Fruit fly (Drosophila melanogaster) whole organism, adult: ENCODE data around the gene Fmr1.
A peak's percentile ranks its signal among the peaks of the same experiment; 100 is the strongest.

Experiments
- CG11617 ChIP-seq: fragments of 200-800 bp; sonication (Bioruptor generic); optimal IDR thresholded peaks from 2 replicates; lab custom pipeline; 2017; ENCODE audit warnings: mild to moderate bottlenecking, missing biosample characterization, missing genetic modification reagents, missing genetic modification characterization
- CG12768 ChIP-seq: fragments of 200-800 bp; sonication (Bioruptor generic); optimal IDR thresholded peaks from 2 replicates; lab custom pipeline; 2017; ENCODE audit warnings: missing biosample characterization, missing genetic modification characterization, mild to moderate bottlenecking, moderate library complexity, missing genetic modification reagents
- CG14711 ChIP-seq: fragments of 200-800 bp; sonication (Bioruptor generic); optimal IDR thresholded peaks from 2 replicates; lab custom pipeline; 2018; ENCODE audit warnings: missing biosample characterization, mild to moderate bottlenecking, missing genetic modification characterization, moderate library complexity
- CG1620 ChIP-seq: fragments of 200-800 bp; sonication (Bioruptor generic); optimal IDR thresholded peaks from 2 replicates; lab custom pipeline; 2016; ENCODE audit warnings: missing biosample characterization, missing genetic modification characterization
- CG33017 ChIP-seq: fragments of 200-800 bp; sonication (Bioruptor generic); optimal IDR thresholded peaks from 2 replicates; lab custom pipeline; 2018; ENCODE audit warnings: missing biosample characterization, mild to moderate bottlenecking, missing genetic modification characterization, moderate library complexity
- CG5204 ChIP-seq: fragments of 200-800 bp; sonication (Bioruptor generic); optimal IDR thresholded peaks from 2 replicates; lab custom pipeline; 2016; ENCODE audit warnings: missing biosample characterization, missing genetic modification characterization
- CG7045 ChIP-seq: fragments of 200-800 bp; sonication (Bioruptor generic); optimal IDR thresholded peaks from 2 replicates; lab custom pipeline; 2017; ENCODE audit warnings: missing biosample characterization, mild to moderate bottlenecking, missing genetic modification characterization
- CG7101 ChIP-seq: fragments of 200-800 bp; sonication (Bioruptor generic); optimal IDR thresholded peaks from 2 replicates; lab custom pipeline; 2018; ENCODE audit warnings: missing biosample characterization, mild to moderate bottlenecking, missing genetic modification characterization, moderate library complexity
- Clk ChIP-seq: fragments of 200-800 bp; sonication (Bioruptor generic); optimal IDR thresholded peaks from 2 replicates; lab custom pipeline; 2017; ENCODE audit warnings: missing biosample characterization, missing genetic modification characterization
- Crg-1 ChIP-seq: fragments of 200-800 bp; sonication (Bioruptor generic); optimal IDR thresholded peaks from 2 replicates; lab custom pipeline; 2016; ENCODE audit warnings: missing biosample characterization, missing genetic modification characterization
- Hr96 ChIP-seq: fragments of 200-800 bp; sonication (Bioruptor generic); optimal IDR thresholded peaks from 2 replicates; lab custom pipeline; 2016; ENCODE audit warnings: missing biosample characterization, missing genetic modification characterization
- Mnt ChIP-seq: fragments of 200-800 bp; sonication (Bioruptor generic); optimal IDR thresholded peaks from 2 replicates; lab custom pipeline; 2016; ENCODE audit warnings: missing biosample characterization, mild to moderate bottlenecking, missing genetic modification characterization
- bab1 ChIP-seq: fragments of 200-800 bp; sonication (Bioruptor generic); optimal IDR thresholded peaks from 3 replicates; lab custom pipeline; 2019; ENCODE audit warnings: missing biosample characterization, mild to moderate bottlenecking, missing genetic modification characterization, moderate library complexity
- cic ChIP-seq: fragments of 200-800 bp; sonication (Bioruptor generic); optimal IDR thresholded peaks from 2 replicates; lab custom pipeline; 2017; ENCODE audit warnings: missing biosample characterization, mild to moderate bottlenecking, missing genetic modification characterization, moderate library complexity
- cnc ChIP-seq, 2 experiments: fragments of >200 bp; optimal IDR thresholded peaks; 2 replicates each; lab custom pipeline; 2017
- kay ChIP-seq: fragments of 200-800 bp; sonication (Bioruptor generic); peaks from one replicate; lab custom pipeline; 2016; ENCODE audit warnings: missing biosample characterization, missing genetic modification characterization, borderline replicate concordance
- ovo ChIP-seq: fragments of 200-800 bp; sonication (Bioruptor generic); optimal IDR thresholded peaks from 2 replicates; lab custom pipeline; 2016; ENCODE audit warnings: missing biosample characterization, missing genetic modification characterization
- pad ChIP-seq: fragments of 200-800 bp; sonication (Bioruptor generic); optimal IDR thresholded peaks from 3 replicates; lab custom pipeline; 2017; ENCODE audit warnings: missing biosample characterization, missing genetic modification characterization, mild to moderate bottlenecking, moderate library complexity, missing genetic modification reagents
- tj ChIP-seq: fragments of 200-800 bp; sonication (Bioruptor generic); optimal IDR thresholded peaks from 3 replicates; lab custom pipeline; 2017; ENCODE audit warnings: missing biosample characterization, mild to moderate bottlenecking, missing genetic modification characterization, moderate library complexity
- toe ChIP-seq: fragments of 200-800 bp; sonication (Bioruptor generic); optimal IDR thresholded peaks from 2 replicates; lab custom pipeline; 2016; ENCODE audit warnings: missing biosample characterization, missing genetic modification characterization

Fmr1 gene

DNA sequence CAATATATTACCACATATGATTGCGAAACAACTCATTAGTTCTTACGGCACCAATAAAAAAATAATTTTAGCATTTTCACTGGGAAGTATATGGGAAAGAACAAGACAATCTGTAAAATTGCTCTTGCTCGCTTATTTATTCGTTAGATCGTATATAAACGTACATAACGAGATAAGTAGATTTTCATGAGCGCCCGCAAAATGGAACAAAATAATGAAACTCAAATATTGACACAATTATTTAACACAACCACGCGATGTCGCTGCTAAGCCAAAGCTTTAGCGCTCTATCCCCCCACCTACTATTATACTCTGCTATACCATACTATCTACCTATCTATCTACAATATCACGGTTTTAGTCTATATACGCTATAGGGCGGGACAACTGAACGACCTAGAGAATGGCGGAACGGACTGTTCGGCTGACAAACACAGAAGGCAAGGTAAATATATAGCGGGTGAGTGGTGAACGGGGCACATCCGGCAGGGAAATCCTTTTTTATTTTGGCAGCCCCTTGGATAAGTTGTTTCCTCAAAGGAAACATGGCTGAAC is 21.1 kb upstream of the Fmr1 start:
- TF ChIP-seq Crg-1 (GFP tag; lab: Kevin White, UChicago) (peak; percentile 27), Hr96 (GFP tag; lab: Kevin White, UChicago) (no peak), CG12768 (GFP tag; lab: Kevin White, UChicago) (peak; percentile 34), cic (GFP tag; lab: Kevin White, UChicago) (peak; percentile 46), CG1620 (peak; percentile 3), CG5204 (GFP tag; lab: Kevin White, UChicago) (no peak), ovo (GFP tag; lab: Kevin White, UChicago) (no peak), toe (GFP tag; lab: Kevin White, UChicago) (no peak), CG7101 (tag; lab: Kevin White, UChicago) (peak; percentile 31), CG11617 (no peak), tj (GFP tag; lab: Kevin White, UChicago) (no peak), kay (peak; percentile 12), Clk (GFP tag; lab: Kevin White, UChicago) (no peak), pad (GFP tag; lab: Kevin White, UChicago) (peak; percentile 12), CG33017 (tag; lab: Kevin White, UChicago) (peak; percentile 39)

- TF ChIP-seq CG1620 (no peak), CG5204 (GFP tag; lab: Kevin White, UChicago) (no peak), CG7101 (tag; lab: Kevin White, UChicago) (no peak), CG33017 (tag; lab: Kevin White, UChicago) (peak; percentile 3), CG14711 (tag; lab: Kevin White, UChicago) (peak; percentile 21), Mnt (GFP tag; lab: Kevin White, UChicago) (no peak), Clk (GFP tag; lab: Kevin White, UChicago) (no peak), bab1 (GFP tag; lab: Kevin White, UChicago) (peak; percentile 29)
Observed at dm6 chr3R:10130091-10130490, 20.2 kb upstream of the Fmr1 start.

- TF ChIP-seq CG7101 (tag; lab: Kevin White, UChicago) (no peak), CG5204 (GFP tag; lab: Kevin White, UChicago) (no peak), ovo (GFP tag; lab: Kevin White, UChicago) (peak; percentile 16), bab1 (GFP tag; lab: Kevin White, UChicago) (no peak)
Observed at dm6 chr3R:10125477-10125876, 15.6 kb upstream of the Fmr1 start, which contains the start of gene knk. knk (minus strand) TSS chr3R:10125664.

- TF ChIP-seq CG7101 (tag; lab: Kevin White, UChicago), result no peak
- TF ChIP-seq cnc (optimal IDR thresholded peaks at IDR 0.05; lab: Kevin White, UChicago), result no peak
- no peak for TF ChIP-seq CG14711 (tag; lab: Kevin White, UChicago)
- TF ChIP-seq CG11617, result no peak
- TF ChIP-seq bab1 (GFP tag; lab: Kevin White, UChicago), result no peak
- TF ChIP-seq CG7045 (GFP tag; lab: Kevin White, UChicago), result no peak
- TF ChIP-seq tj (GFP tag; lab: Kevin White, UChicago), result no peak
- no peak for TF ChIP-seq pad (GFP tag; lab: Kevin White, UChicago)
- TF ChIP-seq CG1620, result no peak
- no peak for TF ChIP-seq Clk (GFP tag; lab: Kevin White, UChicago)
- no peak for TF ChIP-seq toe (GFP tag; lab: Kevin White, UChicago)
- no peak for TF ChIP-seq Crg-1 (GFP tag; lab: Kevin White, UChicago)
- no peak for TF ChIP-seq CG33017 (tag; lab: Kevin White, UChicago)
- TF ChIP-seq Mnt (GFP tag; lab: Kevin White, UChicago), result no peak
- no peak for TF ChIP-seq cic (GFP tag; lab: Kevin White, UChicago)
- TF ChIP-seq CG5204 (GFP tag; lab: Kevin White, UChicago), result no peak
- no peak for TF ChIP-seq Hr96 (GFP tag; lab: Kevin White, UChicago)
Observed at dm6 chr3R:10124764-10125163, 14.8 kb upstream of the Fmr1 start.

DNA sequence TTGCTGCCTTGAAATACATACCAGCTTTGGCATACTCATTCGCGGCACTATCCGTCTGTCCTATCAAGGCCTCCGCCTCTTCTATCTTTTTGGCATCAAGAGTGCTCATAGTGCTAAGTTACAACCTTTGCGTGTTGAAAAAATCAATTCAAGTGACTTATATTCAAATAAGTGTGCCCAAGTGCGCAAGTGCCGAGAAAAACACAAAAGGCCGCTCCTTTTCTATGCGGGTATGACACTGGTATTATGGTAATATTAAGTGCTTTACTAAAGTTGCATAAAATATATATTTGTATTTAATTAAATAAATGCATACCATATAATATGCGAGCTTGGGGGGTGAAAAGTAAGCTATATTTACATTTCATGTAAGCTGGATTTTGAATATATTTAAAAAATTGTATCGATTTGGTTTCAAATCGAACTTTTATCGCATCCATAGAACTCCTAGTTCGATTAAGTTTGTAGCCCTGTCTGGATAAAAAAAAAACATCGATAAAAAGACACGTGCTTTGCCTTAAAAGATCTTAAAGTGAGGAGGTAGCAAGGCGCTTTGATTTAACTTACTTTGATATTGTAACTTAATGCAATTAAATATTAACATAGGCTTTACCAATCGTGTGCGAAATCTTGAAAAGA is 11.5 kb upstream of the Fmr1 start, which contains the start of the genes gammaSnap2 and ATPsynepsilonL:
TSS of gene gammaSnap2 (minus strand) at position 135 of the 639 bp plus-strand sequence.
TSS of gene ATPsynepsilonL (plus strand) at position 508 of the 639 bp plus-strand sequence.
- no peak for TF ChIP-seq CG1620
- TF ChIP-seq CG7101 (tag; lab: Kevin White, UChicago), result no peak
- TF ChIP-seq CG5204 (GFP tag; lab: Kevin White, UChicago), result no peak
- no peak for TF ChIP-seq Crg-1 (GFP tag; lab: Kevin White, UChicago)
- no peak for TF ChIP-seq tj (GFP tag; lab: Kevin White, UChicago)
- TF ChIP-seq CG11617, result no peak
- TF ChIP-seq ovo (GFP tag; lab: Kevin White, UChicago), result no peak

dm6 chr3R:10119592-10119991 is 9.7 kb upstream of the Fmr1 start:
- TF ChIP-seq Crg-1 (GFP tag; lab: Kevin White, UChicago) (no peak), Hr96 (GFP tag; lab: Kevin White, UChicago) (no peak), cnc (optimal IDR thresholded peaks at IDR 0.05; lab: Kevin White, UChicago) (no peak), Mnt (GFP tag; lab: Kevin White, UChicago) (peak; percentile 45), toe (GFP tag; lab: Kevin White, UChicago) (no peak), ovo (GFP tag; lab: Kevin White, UChicago) (no peak), bab1 (GFP tag; lab: Kevin White, UChicago) (no peak), CG11617 (no peak), CG5204 (GFP tag; lab: Kevin White, UChicago) (no peak), CG33017 (tag; lab: Kevin White, UChicago) (no peak), Clk (GFP tag; lab: Kevin White, UChicago) (no peak), tj (GFP tag; lab: Kevin White, UChicago) (no peak), CG1620 (no peak), CG12768 (GFP tag; lab: Kevin White, UChicago) (peak; percentile 70), CG14711 (tag; lab: Kevin White, UChicago) (no peak), CG7045 (GFP tag; lab: Kevin White, UChicago) (peak; percentile 31), cic (GFP tag; lab: Kevin White, UChicago) (peak; percentile 86), CG7101 (tag; lab: Kevin White, UChicago) (peak; percentile 3), pad (GFP tag; lab: Kevin White, UChicago) (peak; percentile 40), kay (peak; percentile 86)
